ENCODE assay signal across 3 fruit fly cellular contexts in genomic region chr3R:29151621-29152092, dm6.
TF ChIP-seq lines count a peak whose summit lies in the region.

eIF2D (minus strand) TSS chr3R:29151794.

TF ChIP-seq in whole organism, adult, 20 proteins besides CTCF, POLR2A, EP300 and RAD21 (continued from another document):
- TF ChIP-seq CG5204 (GFP tag; optimal IDR thresholded peaks at IDR 0.05; lab: Kevin White, UChicago) (no peak), cic (GFP tag; optimal IDR thresholded peaks at IDR 0.05; lab: Kevin White, UChicago) (no peak)

TF ChIP-seq in whole organism, embryonic, 481 proteins besides CTCF, POLR2A, EP300 and RAD21 (continued from another document and continues in another):
- TF ChIP-seq CG3281 (GFP tag; optimal IDR thresholded peaks at IDR 0.05; lab: Kevin White, UChicago), result peak; percentile 68
- TF ChIP-seq Max (GFP tag; optimal IDR thresholded peaks at IDR 0.05; lab: Kevin White, UChicago), result peak; percentile 58
- TF ChIP-seq MBD-R2 (GFP tag; IDR thresholded peaks at IDR 0.05; lab: Robert Waterston, UW), result peak; percentile 78
- TF ChIP-seq hkb (optimal IDR thresholded peaks at IDR 0.05; lab: Kevin White, UChicago), result no peak
- TF ChIP-seq hkb (GFP tag; IDR thresholded peaks at IDR 0.05; lab: Robert Waterston, UW), result peak; percentile 75
- no peak for TF ChIP-seq dan (GFP tag; IDR thresholded peaks at IDR 0.05; lab: Robert Waterston, UW)
- TF ChIP-seq CG34422 (GFP tag; IDR thresholded peaks at IDR 0.05; lab: Robert Waterston, UW), result peak; percentile 74; the same call in 1 of the 3 replicates
- no peak for TF ChIP-seq amos (GFP tag; IDR thresholded peaks at IDR 0.05; lab: Robert Waterston, UW; ENCODE audit: partially characterized antibody)
- TF ChIP-seq mirr (GFP tag; optimal IDR thresholded peaks at IDR 0.05; lab: Kevin White, UChicago), result no peak
- TF ChIP-seq Atf6 (GFP tag; IDR thresholded peaks at IDR 0.05; lab: Robert Waterston, UW), result peak; percentile 74
- TF ChIP-seq CG9876 (GFP tag; optimal IDR thresholded peaks at IDR 0.05; lab: Kevin White, UChicago), result no peak
- no peak for TF ChIP-seq ato (GFP tag; IDR thresholded peaks at IDR 0.05; lab: Robert Waterston, UW; ENCODE audit: partially characterized antibody)
- TF ChIP-seq Oli (tag; optimal IDR thresholded peaks at IDR 0.05; lab: Kevin White, UChicago), result peak; percentile 49
- TF ChIP-seq Dip3 (GFP tag; optimal IDR thresholded peaks at IDR 0.05; lab: Kevin White, UChicago), result no peak
- peak; percentile 96 for TF ChIP-seq sens (GFP tag; lab: Kevin White, UChicago)
- peak; percentile 85 for TF ChIP-seq phol (tag; optimal IDR thresholded peaks at IDR 0.05; lab: Kevin White, UChicago)
- TF ChIP-seq CG12219 (GFP tag; optimal IDR thresholded peaks at IDR 0.05; lab: Kevin White, UChicago), result peak; percentile 55
- TF ChIP-seq Ada2b (GFP tag; IDR thresholded peaks at IDR 0.05; lab: Robert Waterston, UW), result peak; percentile 57; the same call in 1 of the 2 replicates
- TF ChIP-seq CG13424 (tag; optimal IDR thresholded peaks at IDR 0.05; lab: Kevin White, UChicago), result peak; percentile 62
- no peak for TF ChIP-seq fu2 (GFP tag; optimal IDR thresholded peaks at IDR 0.05; lab: Kevin White, UChicago)
- no peak for TF ChIP-seq D (optimal IDR thresholded peaks at IDR 0.05; lab: Kevin White, UChicago)
- peak; percentile 46 for TF ChIP-seq D (GFP tag; optimal IDR thresholded peaks at IDR 0.05; lab: Kevin White, UChicago)
- TF ChIP-seq CG6813 (GFP tag; optimal IDR thresholded peaks at IDR 0.05; lab: Kevin White, UChicago), result peak; percentile 59
- TF ChIP-seq CG16863 (GFP tag; optimal IDR thresholded peaks at IDR 0.05; lab: Kevin White, UChicago), result peak; percentile 50
- no peak for TF ChIP-seq bowl (GFP tag; IDR thresholded peaks at IDR 0.05; lab: Robert Waterston, UW)
- peak; percentile 29 to 50 for TF ChIP-seq dpn (GFP tag; optimal IDR thresholded peaks at IDR 0.05; lab: Kevin White, UChicago)
- peak; percentile 20 for TF ChIP-seq Bdp1 (GFP tag; optimal IDR thresholded peaks at IDR 0.05; lab: Kevin White, UChicago)
- TF ChIP-seq CG9727 (GFP tag; optimal IDR thresholded peaks at IDR 0.05; lab: Kevin White, UChicago), result peak; percentile 54
- TF ChIP-seq run (tag; optimal IDR thresholded peaks at IDR 0.05; lab: Kevin White, UChicago), result no peak
- TF ChIP-seq Taf1 (GFP tag; IDR thresholded peaks at IDR 0.05; lab: Robert Waterston, UW), result 0 out of 2 replicates have a peak, but pooled peaks have one; percentile 31
- peak; percentile 5 for TF ChIP-seq gro (GFP tag; optimal IDR thresholded peaks at IDR 0.05; lab: Kevin White, UChicago)
- TF ChIP-seq CG1024 (GFP tag; IDR thresholded peaks at IDR 0.05; lab: Robert Waterston, UW), result no peak
- TF ChIP-seq CG14050 (GFP tag; IDR thresholded peaks at IDR 0.05; lab: Robert Waterston, UW), result peak; percentile 15; the same call in 1 of the 3 replicates
- TF ChIP-seq Ravus (GFP tag; IDR thresholded peaks at IDR 0.05; lab: Robert Waterston, UW), result no peak
- TF ChIP-seq stc (GFP tag; IDR thresholded peaks at IDR 0.05; lab: Robert Waterston, UW), result peak; percentile 45; the same call in 1 of the 2 replicates
- TF ChIP-seq CG1647 (GFP tag; optimal IDR thresholded peaks at IDR 0.05; lab: Kevin White, UChicago), result no peak
- peak; percentile 1 for TF ChIP-seq CG13123 (GFP tag; optimal IDR thresholded peaks at IDR 0.05; lab: Kevin White, UChicago)
- TF ChIP-seq Aef1 (GFP tag; IDR thresholded peaks at IDR 0.05; lab: Robert Waterston, UW), result peak; percentile 34; the same call in 1 of the 3 replicates
- TF ChIP-seq CoRest (tag; optimal IDR thresholded peaks at IDR 0.05; lab: Kevin White, UChicago), result peak; percentile 67
- peak; percentile 47 for TF ChIP-seq CG4617 (GFP tag; optimal IDR thresholded peaks at IDR 0.05; lab: Kevin White, UChicago; ENCODE audit: borderline replicate concordance)
- TF ChIP-seq nom (GFP tag; optimal IDR thresholded peaks at IDR 0.05; lab: Kevin White, UChicago), result peak; percentile 20
- TF ChIP-seq ci (GFP tag; IDR thresholded peaks at IDR 0.05; lab: Robert Waterston, UW), result peak; percentile 81; the same call in 2 of the 3 replicates
- peak; percentile 30 for TF ChIP-seq pzg (GFP tag; optimal IDR thresholded peaks at IDR 0.05; lab: Kevin White, UChicago)
- TF ChIP-seq CG8944 (GFP tag; optimal IDR thresholded peaks at IDR 0.05; lab: Kevin White, UChicago), result no peak
- TF ChIP-seq Drgx (GFP tag; IDR thresholded peaks at IDR 0.05; lab: Robert Waterston, UW), result peak; percentile 48
- TF ChIP-seq CG15514 (GFP tag; optimal IDR thresholded peaks at IDR 0.05; lab: Kevin White, UChicago), result peak; percentile 77
- TF ChIP-seq CG11247 (GFP tag; IDR thresholded peaks at IDR 0.05; lab: Robert Waterston, UW), result peak; percentile 42; the same call in 1 of the 2 replicates
- no peak for TF ChIP-seq gsb-n (tag; optimal IDR thresholded peaks at IDR 0.05; lab: Kevin White, UChicago)
- TF ChIP-seq Fer2 (tag; optimal IDR thresholded peaks at IDR 0.05; lab: Kevin White, UChicago), result peak; percentile 29
- peak; percentile 44 for TF ChIP-seq onecut (GFP tag; IDR thresholded peaks at IDR 0.05; lab: Robert Waterston, UW)
- no peak for TF ChIP-seq pb (GFP tag; optimal IDR thresholded peaks at IDR 0.05; lab: Kevin White, UChicago)
- TF ChIP-seq Hsf (GFP tag; optimal IDR thresholded peaks at IDR 0.05; lab: Kevin White, UChicago), result peak; percentile 50
- no peak for TF ChIP-seq CG42726 (GFP tag; IDR thresholded peaks at IDR 0.05; lab: Robert Waterston, UW; ENCODE audit: partially characterized antibody)
- TF ChIP-seq CG10147 (GFP tag; optimal IDR thresholded peaks at IDR 0.05; lab: Kevin White, UChicago), result peak; percentile 57
- no peak for TF ChIP-seq gt (GFP tag; IDR thresholded peaks at IDR 0.05; lab: Robert Waterston, UW)
- 0 out of 4 replicates have a peak, but pooled peaks have one; percentile 8 for TF ChIP-seq Gug (GFP tag; IDR thresholded peaks at IDR 0.05; lab: Robert Waterston, UW)
- peak; percentile 50 for TF ChIP-seq Nf-YC (tag; optimal IDR thresholded peaks at IDR 0.05; lab: Kevin White, UChicago)
- no peak for TF ChIP-seq CG11093 (GFP tag; IDR thresholded peaks at IDR 0.05; lab: Robert Waterston, UW)
- TF ChIP-seq inv (GFP tag; IDR thresholded peaks at IDR 0.05; lab: Robert Waterston, UW; ENCODE audit: partially characterized antibody), result no peak
- peak; percentile 51 for TF ChIP-seq sug (tag; optimal IDR thresholded peaks at IDR 0.05; lab: Kevin White, UChicago)
- no peak for TF ChIP-seq CG11560 (tag; IDR thresholded peaks at IDR 0.05; lab: Robert Waterston, UW)
- TF ChIP-seq Hr39 (optimal IDR thresholded peaks at IDR 0.05; lab: Kevin White, UChicago), result no peak
- peak; percentile 24 for TF ChIP-seq CG7271 (tag; optimal IDR thresholded peaks at IDR 0.05; lab: Kevin White, UChicago)
- no peak for TF ChIP-seq CG18764 (GFP tag; optimal IDR thresholded peaks at IDR 0.05; lab: Kevin White, UChicago)

TF ChIP-seq in whole organism, prepupa, 60 proteins besides CTCF, POLR2A, EP300 and RAD21 (continued from another document):
- no peak for TF ChIP-seq CG11294 (GFP tag; IDR thresholded peaks at IDR 0.05; lab: Robert Waterston, UW)
- TF ChIP-seq salr (GFP tag; optimal IDR thresholded peaks at IDR 0.05; lab: Kevin White, UChicago), result no peak
- TF ChIP-seq CG9139 (GFP tag; optimal IDR thresholded peaks at IDR 0.05; lab: Kevin White, UChicago), result no peak
- TF ChIP-seq Blimp-1 (GFP tag; optimal IDR thresholded peaks at IDR 0.05; lab: Kevin White, UChicago), result no peak
- peak; percentile 64 for TF ChIP-seq achi (GFP tag; optimal IDR thresholded peaks at IDR 0.05; lab: Kevin White, UChicago)
- TF ChIP-seq Hr38 (GFP tag; optimal IDR thresholded peaks at IDR 0.05; lab: Kevin White, UChicago), result no peak
- peak; percentile 26 for TF ChIP-seq dsx (GFP tag; optimal IDR thresholded peaks at IDR 0.05; lab: Kevin White, UChicago; ENCODE audit: poor library complexity, severe bottlenecking)
- TF ChIP-seq fd59A (GFP tag; optimal IDR thresholded peaks at IDR 0.05; lab: Kevin White, UChicago), result no peak
- peak; percentile 43 for TF ChIP-seq Eip75B (GFP tag; optimal IDR thresholded peaks at IDR 0.05; lab: Kevin White, UChicago)
- TF ChIP-seq CG31627 (GFP tag; optimal IDR thresholded peaks at IDR 0.05; lab: Kevin White, UChicago), result peak; percentile 62
- TF ChIP-seq CG6808 (GFP tag; optimal IDR thresholded peaks at IDR 0.05; lab: Kevin White, UChicago), result no peak
- peak; percentile 86 for TF ChIP-seq svp (GFP tag; lab: Kevin White, UChicago)
- peak in 1 of 2 experiments; percentile 33 for TF ChIP-seq ss (GFP tag; optimal IDR thresholded peaks at IDR 0.05; lab: Kevin White, UChicago)
- peak; percentile 64 for TF ChIP-seq net (GFP tag; optimal IDR thresholded peaks at IDR 0.05; lab: Kevin White, UChicago)
- TF ChIP-seq fkh (GFP tag; optimal IDR thresholded peaks at IDR 0.05; lab: Kevin White, UChicago), result peak; percentile 7
- TF ChIP-seq CG34406 (GFP tag; optimal IDR thresholded peaks at IDR 0.05; lab: Kevin White, UChicago), result peak; percentile 28
- no peak for TF ChIP-seq CG10669 (GFP tag; optimal IDR thresholded peaks at IDR 0.05; lab: Kevin White, UChicago)
- peak; percentile 80 for TF ChIP-seq esn (GFP tag; optimal IDR thresholded peaks at IDR 0.05; lab: Kevin White, UChicago)
- TF ChIP-seq CG3032 (tag; optimal IDR thresholded peaks at IDR 0.05; lab: Kevin White, UChicago), result peak; percentile 68
- no peak for TF ChIP-seq OdsH (GFP tag; optimal IDR thresholded peaks at IDR 0.05; lab: Kevin White, UChicago)
- no peak for TF ChIP-seq spab (GFP tag; optimal IDR thresholded peaks at IDR 0.05; lab: Kevin White, UChicago)
- no peak for TF ChIP-seq CG7368 (GFP tag; optimal IDR thresholded peaks at IDR 0.05; lab: Kevin White, UChicago)
- TF ChIP-seq CG8319 (GFP tag; optimal IDR thresholded peaks at IDR 0.05; lab: Kevin White, UChicago), result no peak
- no peak for TF ChIP-seq CG10631 (GFP tag; optimal IDR thresholded peaks at IDR 0.05; lab: Kevin White, UChicago)
- TF ChIP-seq Ets21C (GFP tag; optimal IDR thresholded peaks at IDR 0.05; lab: Kevin White, UChicago), result no peak
- TF ChIP-seq CG11902 (GFP tag; optimal IDR thresholded peaks at IDR 0.05; lab: Kevin White, UChicago), result no peak
- TF ChIP-seq Eip93F (GFP tag; optimal IDR thresholded peaks at IDR 0.05; lab: Kevin White, UChicago), result no peak
- TF ChIP-seq topi (GFP tag; optimal IDR thresholded peaks at IDR 0.05; lab: Kevin White, UChicago), result peak; percentile 67
- no peak for TF ChIP-seq Met (GFP tag; optimal IDR thresholded peaks at IDR 0.05; lab: Kevin White, UChicago)
- TF ChIP-seq CG6854 (GFP tag; optimal IDR thresholded peaks at IDR 0.05; lab: Kevin White, UChicago), result peak; percentile 3
- no peak for TF ChIP-seq pdm3 (GFP tag; optimal IDR thresholded peaks at IDR 0.05; lab: Kevin White, UChicago)
- TF ChIP-seq CG8632 (GFP tag; optimal IDR thresholded peaks at IDR 0.05; lab: Kevin White, UChicago), result no peak
- no peak for TF ChIP-seq Sox15 (GFP tag; optimal IDR thresholded peaks at IDR 0.05; lab: Kevin White, UChicago)
- no peak for TF ChIP-seq Sox102F (GFP tag; optimal IDR thresholded peaks at IDR 0.05; lab: Kevin White, UChicago)
- TF ChIP-seq Sox14 (GFP tag; optimal IDR thresholded peaks at IDR 0.05; lab: Kevin White, UChicago), result peak; percentile 63
- TF ChIP-seq CG1621 (tag; optimal IDR thresholded peaks at IDR 0.05; lab: Kevin White, UChicago), result peak; percentile 13
- TF ChIP-seq CG11762 (GFP tag; optimal IDR thresholded peaks at IDR 0.05; lab: Kevin White, UChicago; ENCODE audit: insufficient read depth), result no peak
- TF ChIP-seq lz (GFP tag; optimal IDR thresholded peaks at IDR 0.05; lab: Kevin White, UChicago), result peak; percentile 66
- peak; percentile 54 for TF ChIP-seq CG6792 (GFP tag; optimal IDR thresholded peaks at IDR 0.05; lab: Kevin White, UChicago)
- no peak for TF ChIP-seq CG6276 (GFP tag; optimal IDR thresholded peaks at IDR 0.05; lab: Kevin White, UChicago)
